Worm (Caenorhabditis elegans) whole organism, L4 larva: ENCODE data around the gene H05C05.2.

ENCODE experiments used
- F10B5.3 ChIP-seq: sonication (generic microtip); optimal IDR thresholded peaks from 2 replicates; lab custom pipeline; 2016; ENCODE audit warnings: mild to moderate bottlenecking, missing genetic modification characterization, missing compliant biosample characterization
- F26F4.8 ChIP-seq: fragments of 200-800 bp; sonication (Bioruptor generic); conservative IDR thresholded peaks from 2 replicates; pipeline ENCODE4 v1.3.6; 2022; ENCODE audit warnings: missing genetic modification characterization, missing compliant biosample characterization
- Y75B8A.6 ChIP-seq: fragments of 200-800 bp; sonication (Bioruptor generic); IDR thresholded peaks from 2 replicates; pipeline ENCODE4 v1.3.6; 2022; ENCODE audit warnings: missing genetic modification reagents, missing genetic modification characterization, missing compliant biosample characterization
- aha-1 ChIP-seq: fragments of 150-350 bp; peaks from one replicate; lab custom pipeline; 2014; ENCODE audit warnings: missing biosample characterization, missing genetic modification characterization
- ama-1 ChIP-seq: fragments of 150-350 bp; optimal IDR thresholded peaks from 2 replicates; lab custom pipeline; 2014; ENCODE audit warnings: inconsistent platforms, mixed read lengths
- attf-4 ChIP-seq: sonication (generic microtip); optimal IDR thresholded peaks from 3 replicates; lab custom pipeline; 2017; ENCODE audit warnings: missing biosample characterization, missing genetic modification characterization
- ces-1 ChIP-seq: fragments of 150-350 bp; sonication (generic microtip); optimal IDR thresholded peaks from 4 replicates; lab custom pipeline; 2014; ENCODE audit warnings: missing biosample characterization, missing genetic modification reagents, missing genetic modification characterization
- cey-2 ChIP-seq: sonication (generic microtip); optimal IDR thresholded peaks from 3 replicates; lab custom pipeline; 2017; ENCODE audit warnings: missing genetic modification characterization, mild to moderate bottlenecking, missing compliant biosample characterization, antibody characterized with exemption, borderline replicate concordance; ENCODE audit not compliant: insufficient read depth
- ctbp-1 ChIP-seq: fragments of 200-800 bp; sonication (Bioruptor generic); IDR thresholded peaks from 2 replicates; pipeline ENCODE4 v1.3.6; 2022; ENCODE audit warnings: missing genetic modification reagents, missing genetic modification characterization, missing compliant biosample characterization
- daf-16 ChIP-seq, 3 experiments: sonication (generic microtip); optimal IDR thresholded peaks; 2 replicates each; lab custom pipeline; 2016 to 2017; ENCODE audit warnings: missing genetic modification characterization in 3 of 3, missing genetic modification reagents in 3 of 3, mild to moderate bottlenecking in 2 of 3, missing compliant biosample characterization in 2 of 3, missing biosample characterization in 1 of 3, moderate library complexity in 1 of 3
- daf-19 ChIP-seq: fragments of 200-800 bp; sonication (Bioruptor generic); conservative IDR thresholded peaks from 2 replicates; pipeline ENCODE4 v1.3.6; 2022; ENCODE audit warnings: missing genetic modification characterization, missing compliant biosample characterization
- daf-8 ChIP-seq: fragments of 200-800 bp; sonication (Bioruptor generic); IDR thresholded peaks from 2 replicates; pipeline ENCODE4 v1.3.6; 2022; ENCODE audit warnings: missing genetic modification characterization, missing compliant biosample characterization
- dmd-9 ChIP-seq: fragments of 200-800 bp; sonication (Bioruptor generic); IDR thresholded peaks from 2 replicates; pipeline ENCODE4 v1.3.6; 2022; ENCODE audit warnings: missing genetic modification reagents, missing genetic modification characterization, missing compliant biosample characterization
- egl-43 ChIP-seq: fragments of 200-800 bp; sonication (Bioruptor generic); IDR thresholded peaks from 2 replicates; pipeline ENCODE4 v1.3.6; 2022; ENCODE audit warnings: missing genetic modification reagents, missing genetic modification characterization, missing compliant biosample characterization
- fkh-10 ChIP-seq: fragments of 150-350 bp; optimal IDR thresholded peaks from 2 replicates; lab custom pipeline; 2014; ENCODE audit warnings: missing biosample characterization, missing genetic modification reagents, missing genetic modification characterization
- gei-8 ChIP-seq: fragments of 200-800 bp; sonication (Bioruptor generic); optimal IDR thresholded peaks from 2 replicates; lab custom pipeline; 2018; ENCODE audit warnings: mild to moderate bottlenecking, missing genetic modification characterization, missing compliant biosample characterization
- lsy-2 ChIP-seq, 2 experiments: fragments of 150-350 bp in 1 of 2; sonication (generic microtip) in 1 of 2; optimal IDR thresholded peaks; 2 replicates each; lab custom pipeline; 2014 to 2017; ENCODE audit warnings: missing biosample characterization in 2 of 2, missing genetic modification characterization in 2 of 2
- mep-1 ChIP-seq: fragments of 150-350 bp; sonication (generic microtip); optimal IDR thresholded peaks from 3 replicates; lab custom pipeline; 2014; ENCODE audit warnings: missing biosample characterization, missing genetic modification characterization
- mxl-2 ChIP-seq: fragments of 200-800 bp; sonication (Bioruptor generic); conservative IDR thresholded peaks from 2 replicates; pipeline ENCODE4 v1.3.6; 2022; ENCODE audit warnings: missing genetic modification reagents, missing genetic modification characterization, missing compliant biosample characterization
- mxl-3 ChIP-seq: fragments of 200-800 bp; sonication (Bioruptor generic); optimal IDR thresholded peaks from 2 replicates; lab custom pipeline; 2018; ENCODE audit warnings: mild to moderate bottlenecking, missing genetic modification characterization, missing compliant biosample characterization
- pqm-1 ChIP-seq: sonication (generic microtip); optimal IDR thresholded peaks from 2 replicates; lab custom pipeline; 2017; ENCODE audit warnings: missing biosample characterization, missing genetic modification characterization
- set-16 ChIP-seq: fragments of 200-800 bp; sonication (Bioruptor generic); IDR thresholded peaks from 2 replicates; pipeline ENCODE4 v1.3.6; 2022; ENCODE audit warnings: missing genetic modification reagents, missing genetic modification characterization, missing compliant biosample characterization
- skn-1 ChIP-seq: fragments of 150-350 bp; optimal IDR thresholded peaks from 2 replicates; lab custom pipeline; 2014; ENCODE audit warnings: missing biosample characterization, missing genetic modification characterization
- snpc-1.2 ChIP-seq: fragments of 200-800 bp; sonication (Bioruptor generic); IDR thresholded peaks from 2 replicates; pipeline ENCODE4 v1.3.6; 2022; ENCODE audit warnings: missing genetic modification reagents, missing genetic modification characterization, missing compliant biosample characterization
- tra-1 ChIP-seq: fragments of 200-800 bp; sonication (Bioruptor generic); IDR thresholded peaks from 2 replicates; pipeline ENCODE4 v1.3.6; 2022; ENCODE audit warnings: missing genetic modification reagents, missing genetic modification characterization, missing compliant biosample characterization
- unc-62 ChIP-seq, 3 experiments: fragments of 150-350 bp in 1 of 3; sonication (generic microtip); optimal IDR thresholded peaks in 2 of 3; peaks in 1 of 3; 1 replicate in 1 of 3; 2 replicates in 2 of 3; lab custom pipeline; 2014 to 2017; ENCODE audit warnings: missing biosample characterization in 3 of 3, missing genetic modification characterization in 3 of 3, missing genetic modification reagents in 3 of 3, missing genotype in 1 of 3

The H05C05.2 gene

DNA sequence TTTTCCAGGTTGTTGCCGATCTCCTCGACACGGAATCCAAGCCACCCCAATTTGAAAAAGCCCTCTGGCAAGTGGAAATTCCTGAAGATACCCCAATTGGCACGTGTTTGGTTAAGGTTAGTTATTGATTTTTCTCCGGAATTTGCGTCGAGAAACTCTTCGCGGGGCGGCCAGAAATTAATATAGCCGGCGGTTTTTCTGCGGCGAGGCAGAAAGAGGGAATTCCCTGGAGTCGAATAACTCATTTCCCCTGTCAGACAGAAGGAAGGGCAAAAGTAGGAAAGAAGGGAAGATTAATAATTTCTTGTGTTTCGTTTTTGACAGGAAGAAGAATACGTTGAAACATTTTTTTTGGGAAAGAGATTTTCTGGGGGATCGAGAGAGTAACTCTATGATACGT lies 46.8 kb downstream of the H05C05.2 start:
- no peak for TF ChIP-seq F10B5.3 (tag; lab: Kevin White, UChicago)
- TF ChIP-seq tra-1 (GFP tag; lab: Robert Waterston, UW), result 0 out of 2 replicates have a peak, but pooled peaks have one; percentile 52
- no peak for TF ChIP-seq cey-2 (tag; lab: Kevin White, UChicago)
- peak; percentile 84 for TF ChIP-seq aha-1 (tag; lab: Kevin White, UChicago)
- peak in 1 of 2 experiments; percentile 93 for TF ChIP-seq unc-62 (GFP tag; optimal IDR thresholded peaks at IDR 0.05 in 1 of 2; lab: Kevin White, UChicago)
- no peak for TF ChIP-seq unc-62 (tag; optimal IDR thresholded peaks at IDR 0.05; lab: Kevin White, UChicago)

DNA sequence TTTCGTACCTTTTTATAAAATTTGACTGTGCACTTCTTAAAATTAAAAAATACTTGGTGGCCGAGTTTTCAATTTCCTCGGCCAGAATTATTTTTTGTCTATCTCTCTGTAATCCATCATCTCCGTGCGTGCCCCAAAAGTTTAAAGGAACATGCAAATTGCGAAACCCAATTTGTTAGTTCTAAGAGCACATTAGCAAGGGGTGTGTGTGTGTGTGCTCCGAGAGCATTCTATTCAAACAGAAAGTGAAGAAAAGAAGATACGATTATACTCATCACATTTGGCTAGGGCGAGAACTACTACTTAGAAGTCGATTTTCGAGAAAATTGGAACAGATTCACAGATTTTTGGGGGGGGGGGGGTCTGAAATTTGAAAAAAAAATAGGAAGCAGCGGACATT lies 51.4 kb downstream of the H05C05.2 start:
- no peak for TF ChIP-seq daf-8 (GFP tag; lab: Robert Waterston, UW)
- no peak for TF ChIP-seq Y75B8A.6 (GFP tag; lab: Robert Waterston, UW)
- peak; percentile 27 for TF ChIP-seq fkh-10 (GFP tag; lab: Kevin White, UChicago)
- peak in 1 of 2 experiments; percentile 7 for TF ChIP-seq lsy-2 (tag; optimal IDR thresholded peaks at IDR 0.05; lab: Kevin White, UChicago)
- no peak for TF ChIP-seq egl-43 (GFP tag; lab: Robert Waterston, UW)
- TF ChIP-seq ctbp-1 (GFP tag; lab: Robert Waterston, UW), result peak; percentile 40; the same call in 1 of the 2 replicates
- peak; percentile 79 for TF ChIP-seq ces-1 (GFP tag; lab: Kevin White, UChicago)
- TF ChIP-seq, all 104 proteins: peak for 4

DNA sequence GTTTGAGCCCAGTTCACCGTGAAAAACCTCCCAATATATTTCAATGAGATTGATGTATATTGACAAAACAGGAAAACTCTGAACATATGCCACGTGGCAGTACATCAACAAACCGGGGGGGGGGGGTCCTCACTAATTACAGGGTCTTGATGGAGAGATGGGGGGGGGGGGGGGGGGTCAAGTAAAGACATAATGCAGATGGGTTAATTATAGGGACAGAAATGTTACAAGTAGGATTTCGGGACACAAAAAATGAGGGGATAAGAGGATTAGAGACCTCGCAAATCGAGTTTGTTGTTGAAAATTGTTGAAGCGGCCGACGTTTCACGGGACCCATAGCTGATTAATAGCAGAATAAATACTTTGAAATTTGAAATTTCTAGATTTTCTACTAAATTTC lies 52.5 kb downstream of the H05C05.2 start:
- no peak for TF ChIP-seq mep-1 (tag; lab: Kevin White, UChicago)
- TF ChIP-seq pqm-1 (tag; lab: Kevin White, UChicago), result no peak
- TF ChIP-seq set-16 (GFP tag; lab: Robert Waterston, UW), result no peak
- TF ChIP-seq daf-16 (GFP tag; optimal IDR thresholded peaks at IDR 0.05; lab: Kevin White, UChicago), result no peak
- TF ChIP-seq daf-16 (tag; optimal IDR thresholded peaks at IDR 0.05; lab: Kevin White, UChicago), result no peak
- TF ChIP-seq snpc-1.2 (GFP tag; lab: Robert Waterston, UW), result no peak
- no peak for TF ChIP-seq ama-1 (lab: Kevin White, UChicago)
- no peak for TF ChIP-seq mxl-2 (GFP tag; lab: Robert Waterston, UW)
- no peak for TF ChIP-seq F10B5.3 (tag; lab: Kevin White, UChicago)
- no peak for TF ChIP-seq mxl-3 (GFP tag; lab: Kevin White, UChicago)
- no peak for TF ChIP-seq skn-1 (tag; lab: Kevin White, UChicago)
- TF ChIP-seq F26F4.8 (GFP tag; lab: Robert Waterston, UW), result no peak
- no peak for TF ChIP-seq attf-4 (tag; lab: Kevin White, UChicago)
- TF ChIP-seq dmd-9 (GFP tag; lab: Robert Waterston, UW), result no peak
- TF ChIP-seq gei-8 (GFP tag; lab: Kevin White, UChicago), result no peak
- no peak for TF ChIP-seq daf-19 (GFP tag; lab: Robert Waterston, UW)
